Fruit fly (Drosophila melanogaster) whole organism, wandering third instar larva: ENCODE data around the gene spdi.

Source experiments
- Abd-B ChIP-seq: fragments of >200 bp; optimal IDR thresholded peaks from 2 replicates; lab custom pipeline; 2017; ENCODE audit warnings: missing biosample characterization, missing genetic modification characterization
- CG32264 ChIP-seq: fragments of 200-800 bp; sonication (Bioruptor generic); optimal IDR thresholded peaks from 2 replicates; lab custom pipeline; 2016; ENCODE audit warnings: missing biosample characterization, missing genetic modification characterization
- CG9705 ChIP-seq: fragments of 200-800 bp; sonication (Bioruptor generic); optimal IDR thresholded peaks from 2 replicates; lab custom pipeline; 2018; ENCODE audit warnings: missing biosample characterization, mild to moderate bottlenecking, missing genetic modification characterization
- CrebA ChIP-seq: fragments of 200-800 bp; sonication (Bioruptor generic); optimal IDR thresholded peaks from 2 replicates; lab custom pipeline; 2016; ENCODE audit warnings: missing biosample characterization, mild to moderate bottlenecking, missing genetic modification characterization, borderline replicate concordance
- Dfd ChIP-seq: fragments of >200 bp; optimal IDR thresholded peaks from 2 replicates; lab custom pipeline; 2017; ENCODE audit warnings: missing biosample characterization, missing genetic modification characterization
- Dif ChIP-seq: fragments of 200-275, 200-300 bp; sonication (Bioruptor generic); optimal IDR thresholded peaks from 2 replicates; lab custom pipeline; 2018; ENCODE audit warnings: missing biosample characterization, missing genetic modification characterization; ENCODE audit not compliant: partially characterized antibody
- GATAd ChIP-seq: sonication (Bioruptor generic); optimal IDR thresholded peaks from 2 replicates; lab custom pipeline; 2016; ENCODE audit warnings: missing biosample characterization, missing genetic modification characterization
- HLH106 ChIP-seq: fragments of 200-800 bp; optimal IDR thresholded peaks from 3 replicates; lab custom pipeline; 2019; ENCODE audit warnings: missing biosample characterization, mild to moderate bottlenecking, missing genetic modification characterization, moderate library complexity
- Hnf4 ChIP-seq: fragments of 200-800 bp; sonication (Bioruptor generic); optimal IDR thresholded peaks from 2 replicates; lab custom pipeline; 2016; ENCODE audit warnings: missing biosample characterization, mild to moderate bottlenecking, missing genetic modification characterization
- Hr78 ChIP-seq: fragments of >200 bp; optimal IDR thresholded peaks from 2 replicates; lab custom pipeline; 2017; ENCODE audit warnings: missing biosample characterization, missing genetic modification characterization
- Hr83 ChIP-seq: fragments of 200-300 bp; sonication (Bioruptor generic); optimal IDR thresholded peaks from 2 replicates; lab custom pipeline; 2016; ENCODE audit warnings: missing biosample characterization, mild to moderate bottlenecking, missing genetic modification characterization, moderate library complexity; ENCODE audit not compliant: poor library complexity, severe bottlenecking
- Jra ChIP-seq: sonication (Bioruptor generic); optimal IDR thresholded peaks from 2 replicates; lab custom pipeline; 2016; ENCODE audit warnings: missing biosample characterization, missing genetic modification characterization
- Mio ChIP-seq: sonication (Bioruptor generic); optimal IDR thresholded peaks from 2 replicates; lab custom pipeline; 2016; ENCODE audit warnings: missing biosample characterization, missing genetic modification characterization
- Myc ChIP-seq: fragments of >200 bp; optimal IDR thresholded peaks from 2 replicates; lab custom pipeline; 2017
- N ChIP-seq: fragments of >200 bp; optimal IDR thresholded peaks from 2 replicates; lab custom pipeline; 2018; ENCODE audit warnings: missing biosample characterization, missing external identifiers, missing genetic modification characterization
- OdsH ChIP-seq: fragments of 200-800 bp; sonication (Bioruptor generic); optimal IDR thresholded peaks from 2 replicates; lab custom pipeline; 2016; ENCODE audit warnings: missing biosample characterization, mild to moderate bottlenecking, missing genetic modification characterization
- Rel ChIP-seq, 2 experiments: fragments of 200-800 bp; sonication (Bioruptor generic) in 1 of 2; optimal IDR thresholded peaks; 2 replicates in 1 of 2; 3 replicates in 1 of 2; lab custom pipeline; 2016 to 2019; ENCODE audit warnings: mild to moderate bottlenecking in 2 of 2, missing biosample characterization in 2 of 2, missing genetic modification characterization in 2 of 2, moderate library complexity in 1 of 2
- Sp1 ChIP-seq: fragments of 200-800 bp; sonication (Bioruptor generic); optimal IDR thresholded peaks from 3 replicates; lab custom pipeline; 2019; ENCODE audit warnings: missing biosample characterization, mild to moderate bottlenecking, missing genetic modification characterization, moderate library complexity
- Vsx2 ChIP-seq: fragments of 200-300, 225-300 bp; sonication (Bioruptor generic); optimal IDR thresholded peaks from 2 replicates; lab custom pipeline; 2018; ENCODE audit warnings: missing biosample characterization, missing genetic modification characterization; ENCODE audit not compliant: partially characterized antibody
- br ChIP-seq: fragments of 200-800 bp; sonication (Bioruptor generic); optimal IDR thresholded peaks from 2 replicates; lab custom pipeline; 2016; ENCODE audit warnings: missing biosample characterization, missing genetic modification characterization
- brk ChIP-seq: fragments of 200-800 bp; sonication (Bioruptor generic); optimal IDR thresholded peaks from 2 replicates; lab custom pipeline; 2016; ENCODE audit warnings: missing biosample characterization, mild to moderate bottlenecking, missing genetic modification characterization
- dl ChIP-seq, 2 experiments: fragments of 175-275, 200-275 bp in 1 of 2; fragments of 200-275 bp in 1 of 2; sonication (Bioruptor generic); optimal IDR thresholded peaks; lab custom pipeline; 2018; ENCODE audit warnings: mild to moderate bottlenecking in 2 of 2, missing biosample characterization in 2 of 2, missing genetic modification characterization in 2 of 2, moderate library complexity in 2 of 2; ENCODE audit not compliant: partially characterized antibody in 2 of 2, insufficient read depth in 1 of 2
- dmrt93B ChIP-seq: fragments of 200-800 bp; sonication (Bioruptor generic); optimal IDR thresholded peaks from 2 replicates; lab custom pipeline; 2018; ENCODE audit warnings: missing biosample characterization, mild to moderate bottlenecking, missing genetic modification characterization
- dsf ChIP-seq: sonication (Bioruptor generic); optimal IDR thresholded peaks from 2 replicates; lab custom pipeline; 2016; ENCODE audit warnings: missing biosample characterization, missing genetic modification characterization, borderline replicate concordance
- ey ChIP-seq: fragments of 200-800 bp; sonication (Bioruptor generic); optimal IDR thresholded peaks from 2 replicates; lab custom pipeline; 2016; ENCODE audit warnings: missing biosample characterization, missing genetic modification characterization
- foxo ChIP-seq, 2 experiments: fragments of 200-800 bp; sonication (Bioruptor generic); optimal IDR thresholded peaks; 2 replicates in 1 of 2; 3 replicates in 1 of 2; lab custom pipeline; 2016 to 2017; ENCODE audit warnings: missing biosample characterization in 2 of 2, missing genetic modification characterization in 2 of 2
- fru ChIP-seq: fragments of 200-800 bp; sonication (Bioruptor generic); optimal IDR thresholded peaks from 3 replicates; lab custom pipeline; 2016; ENCODE audit warnings: missing biosample characterization, mild to moderate bottlenecking, missing genetic modification characterization
- h ChIP-seq: fragments of 200-800 bp; sonication (Bioruptor generic); optimal IDR thresholded peaks from 3 replicates; lab custom pipeline; 2016; ENCODE audit warnings: missing biosample characterization, mild to moderate bottlenecking, missing genetic modification characterization
- jim ChIP-seq: fragments of 175-275, 200-325 bp; sonication (Bioruptor generic); optimal IDR thresholded peaks from 2 replicates; lab custom pipeline; 2016; ENCODE audit warnings: missing biosample characterization, mild to moderate bottlenecking, missing genetic modification characterization
- lola ChIP-seq: fragments of >200 bp; optimal IDR thresholded peaks from 2 replicates; lab custom pipeline; 2017; ENCODE audit warnings: missing biosample characterization, missing genetic modification characterization
- pan ChIP-seq: fragments of >200 bp; optimal IDR thresholded peaks from 2 replicates; lab custom pipeline; 2017
- psq ChIP-seq: fragments of 200-800 bp; sonication (Bioruptor generic); optimal IDR thresholded peaks from 3 replicates; lab custom pipeline; 2017; ENCODE audit warnings: missing biosample characterization, mild to moderate bottlenecking, missing genetic modification characterization, moderate library complexity
- rgr ChIP-seq: fragments of 200-800 bp; sonication (Bioruptor generic); optimal IDR thresholded peaks from 3 replicates; lab custom pipeline; 2016; ENCODE audit warnings: missing biosample characterization, mild to moderate bottlenecking, missing genetic modification characterization
- sage ChIP-seq: fragments of 200-800 bp; sonication (Bioruptor generic); optimal IDR thresholded peaks from 2 replicates; lab custom pipeline; 2016; ENCODE audit warnings: missing biosample characterization, mild to moderate bottlenecking, missing genetic modification characterization
- sv ChIP-seq: fragments of 200-800 bp; sonication (Bioruptor generic); optimal IDR thresholded peaks from 3 replicates; lab custom pipeline; 2016; ENCODE audit warnings: missing biosample characterization, missing genetic modification characterization
- tai ChIP-seq: sonication (Bioruptor generic); optimal IDR thresholded peaks from 2 replicates; lab custom pipeline; 2016; ENCODE audit warnings: missing biosample characterization, missing genetic modification characterization
- usp ChIP-seq: fragments of >200 bp; optimal IDR thresholded peaks from 2 replicates; lab custom pipeline; 2017; ENCODE audit warnings: missing biosample characterization, missing genetic modification characterization
- woc ChIP-seq: sonication (Bioruptor generic); optimal IDR thresholded peaks from 2 replicates; lab custom pipeline; 2016; ENCODE audit warnings: missing biosample characterization, mild to moderate bottlenecking, missing genetic modification characterization

Gene spdi

DNA sequence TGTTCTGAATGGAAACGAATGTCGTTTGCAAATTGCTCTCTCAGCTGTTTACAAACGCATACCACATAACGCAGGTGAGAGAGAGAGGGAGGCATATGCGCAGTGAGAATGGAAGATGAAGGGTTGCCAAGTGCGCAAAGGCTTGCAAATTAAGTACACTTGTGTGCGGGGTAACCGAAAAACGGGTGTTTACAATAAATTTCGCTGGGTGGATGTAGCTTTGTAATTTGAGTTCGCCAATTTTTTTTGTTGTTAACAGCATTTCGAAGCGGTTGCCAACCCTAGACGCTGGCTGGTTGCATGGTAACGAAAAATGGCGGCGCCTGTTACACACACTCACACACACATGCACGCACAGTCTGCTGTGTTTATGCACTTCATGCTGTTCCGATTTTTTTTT lies 35.0 kb upstream of the spdi start (continued):
- peak; percentile 98 for TF ChIP-seq rgr (GFP tag; lab: Kevin White, UChicago)
- TF ChIP-seq GATAd (GFP tag; lab: Kevin White, UChicago), result no peak
- peak; percentile 20 for TF ChIP-seq Dif (GFP tag; lab: Kevin White, UChicago)
- peak; percentile 93 for TF ChIP-seq psq (GFP tag; lab: Kevin White, UChicago)
- TF ChIP-seq Rel (GFP tag; optimal IDR thresholded peaks at IDR 0.05; lab: Kevin White, UChicago), result peak; percentile 95
- TF ChIP-seq Rel (tag; optimal IDR thresholded peaks at IDR 0.05; lab: Kevin White, UChicago), result peak; percentile 94
- TF ChIP-seq pan (lab: Kevin White, UChicago), result no peak
- TF ChIP-seq fru (GFP tag; lab: Kevin White, UChicago), result peak; percentile 97
- peak; percentile 93 for TF ChIP-seq Jra (GFP tag; lab: Kevin White, UChicago)
- TF ChIP-seq Hnf4 (GFP tag; lab: Kevin White, UChicago), result peak; percentile 98

DNA sequence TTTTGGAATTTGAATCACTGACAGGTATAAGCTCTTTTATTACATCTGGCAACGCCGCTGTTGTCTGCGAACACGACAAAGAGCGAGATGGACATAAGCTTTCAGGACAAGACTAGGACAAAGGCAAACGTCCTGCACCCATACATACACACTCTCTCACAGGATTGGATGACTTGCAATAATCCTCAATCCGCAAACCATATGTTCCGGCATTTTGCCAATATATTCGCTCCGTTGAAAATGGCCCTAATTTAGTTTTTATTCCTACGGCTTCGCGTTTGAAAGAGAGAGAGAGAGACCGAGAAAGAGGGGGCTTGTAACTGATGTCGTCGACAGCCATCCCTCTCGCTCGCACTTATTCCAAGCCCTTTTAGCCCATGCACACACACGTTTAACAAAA lies 34.2 kb upstream of the spdi start:
- TF ChIP-seq jim, result no peak
- no peak for TF ChIP-seq fru (GFP tag; lab: Kevin White, UChicago)
- TF ChIP-seq woc (GFP tag; lab: Kevin White, UChicago), result no peak
- no peak for TF ChIP-seq brk (GFP tag; lab: Kevin White, UChicago)
- TF ChIP-seq sv (GFP tag; lab: Kevin White, UChicago), result no peak
- TF ChIP-seq tai, result no peak
- no peak for TF ChIP-seq CrebA
- no peak for TF ChIP-seq ey (GFP tag; lab: Kevin White, UChicago)

DNA sequence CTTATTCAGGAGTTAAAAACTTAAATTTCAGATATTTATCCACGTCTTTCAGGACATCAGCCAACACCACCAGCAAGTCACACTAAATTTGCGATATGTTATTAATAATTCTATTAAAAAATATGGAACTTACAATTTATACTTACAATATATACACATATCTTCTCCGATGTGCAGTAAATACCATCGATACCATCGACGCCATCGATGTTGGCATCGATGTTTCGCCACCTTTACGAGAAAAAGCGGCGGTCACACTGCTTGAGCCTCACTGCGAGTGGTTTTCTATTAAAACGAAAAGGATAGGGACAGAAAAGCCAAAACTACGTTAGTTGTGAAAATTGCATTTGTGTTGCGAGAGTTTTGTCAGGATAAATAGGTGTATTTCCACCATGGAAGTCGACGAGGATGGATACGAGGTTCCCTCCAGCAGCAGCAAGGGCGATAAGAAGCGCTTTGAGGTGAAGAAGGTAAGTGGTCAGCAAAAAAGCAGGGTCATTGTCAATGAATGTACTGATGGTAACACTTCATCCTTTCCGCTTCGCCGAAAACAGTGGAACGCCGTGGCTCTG lies 27.1 kb upstream of the spdi start, which contains the start of gene Roc1a:
TSS of gene Roc1a (plus strand) at position 249 of the 572 bp plus-strand sequence.
- TF ChIP-seq CrebA (no peak), Hnf4 (GFP tag; lab: Kevin White, UChicago) (no peak), br (GFP tag; lab: Kevin White, UChicago) (no peak), fru (GFP tag; lab: Kevin White, UChicago) (no peak), Rel (GFP tag; optimal IDR thresholded peaks at IDR 0.05; lab: Kevin White, UChicago) (no peak), Rel (tag; optimal IDR thresholded peaks at IDR 0.05; lab: Kevin White, UChicago) (peak; percentile 33), sv (GFP tag; lab: Kevin White, UChicago) (no peak), dsf (GFP tag; lab: Kevin White, UChicago) (no peak), CG32264 (GFP tag; lab: Kevin White, UChicago) (no peak), OdsH (GFP tag; lab: Kevin White, UChicago) (no peak), woc (GFP tag; lab: Kevin White, UChicago) (no peak), Hr83 (GFP tag; lab: Kevin White, UChicago) (peak; percentile 10), Jra (GFP tag; lab: Kevin White, UChicago) (no peak), lola (GFP tag; lab: Kevin White, UChicago) (no peak), psq (GFP tag; lab: Kevin White, UChicago) (peak; percentile 21), brk (GFP tag; lab: Kevin White, UChicago) (no peak), h (GFP tag; lab: Kevin White, UChicago) (no peak), GATAd (GFP tag; lab: Kevin White, UChicago) (no peak), tai (no peak), Sp1 (GFP tag; lab: Kevin White, UChicago) (peak; percentile 11), CG9705 (no peak), HLH106 (tag; lab: Kevin White, UChicago) (peak; percentile 34), sage (no peak), Abd-B (no peak), usp (GFP tag; lab: Kevin White, UChicago) (no peak), rgr (GFP tag; lab: Kevin White, UChicago) (no peak), Myc (lab: Kevin White, UChicago) (no peak), pan (lab: Kevin White, UChicago) (no peak), foxo (GFP tag; optimal IDR thresholded peaks at IDR 0.05; lab: Kevin White, UChicago) (peak in 1 of 2 experiments; percentile 39), Hr78 (GFP tag; lab: Kevin White, UChicago) (no peak), Dfd (GFP tag; lab: Kevin White, UChicago) (no peak), N (GFP tag; lab: Kevin White, UChicago) (no peak), ey (GFP tag; lab: Kevin White, UChicago) (no peak), Vsx2 (GFP tag; lab: Kevin White, UChicago) (no peak), Mio (GFP tag; lab: Kevin White, UChicago) (no peak), Dif (GFP tag; lab: Kevin White, UChicago) (no peak), dmrt93B (GFP tag; lab: Kevin White, UChicago) (no peak), jim (no peak), dl (GFP tag; optimal IDR thresholded peaks at IDR 0.05; lab: Kevin White, UChicago; ENCODE audit: insufficient read depth in 1 of 2, partially characterized antibody in 2 of 2) (no peak)
